Worm (Caenorhabditis elegans): ENCODE results near the gene irld-62.
"Not testable (repeated sequence)": the region's sequence is repeated elsewhere in the genome, so short reads cannot be mapped to it uniquely, and the experiment has no call there.

irld-62 gene

DNA sequence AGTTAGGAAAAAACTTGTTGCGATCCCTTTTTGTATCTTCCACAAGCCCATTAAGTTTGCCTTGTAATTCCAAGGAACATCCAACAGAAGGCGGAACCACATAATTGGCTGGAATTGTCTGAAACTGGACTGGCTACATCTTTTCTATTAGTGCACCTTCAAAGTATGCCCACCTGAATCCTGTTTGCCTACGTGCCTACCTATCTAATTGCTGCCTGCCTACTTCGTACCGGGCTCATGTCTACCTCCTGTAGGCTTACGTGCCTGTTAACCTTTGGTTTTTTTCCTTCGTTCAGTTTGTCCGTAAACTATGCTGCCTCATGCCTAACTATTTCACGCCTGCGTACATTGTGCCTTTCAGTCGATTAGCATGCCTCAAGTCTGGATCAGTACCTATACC, 26.5 kb downstream of the irld-62 start, which contains the start of gene wrt-7:
Gene wrt-7, minus strand, starts transcription at position 101 of the 400 bp plus-strand sequence.
- TF ChIP-seq ztf-29 (GFP tag; IDR thresholded peaks at IDR 0.05): no peak
- no peak for TF ChIP-seq flt-1 (GFP tag; IDR thresholded peaks at IDR 0.05)
- TF ChIP-seq tab-1 (GFP tag; IDR thresholded peaks at IDR 0.05): no peak
- no peak for TF ChIP-seq T22C8.4 (GFP tag; IDR thresholded peaks at IDR 0.05)

DNA sequence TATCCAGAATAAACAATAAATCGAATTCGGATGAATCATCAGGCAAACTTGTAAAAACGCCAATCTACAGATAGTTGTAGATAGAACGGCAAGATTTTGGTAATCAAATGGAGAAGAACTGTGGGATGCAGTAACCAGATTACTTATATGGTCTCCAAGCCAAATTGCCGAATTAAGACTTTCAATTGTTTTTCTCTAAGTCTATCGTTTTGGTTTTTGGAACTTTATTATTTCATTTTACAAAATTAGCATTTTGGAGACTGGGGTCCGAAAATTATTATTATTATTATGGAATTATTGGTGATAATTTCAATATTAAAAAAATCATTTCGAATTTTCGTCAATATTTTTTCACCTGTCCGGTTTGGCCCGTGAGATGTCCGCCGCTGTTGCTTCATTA, 28.5 kb downstream of the irld-62 start, which contains the start of gene clec-228:
Gene clec-228, minus strand, starts transcription at position 101 of the 400 bp plus-strand sequence.
- TF ChIP-seq ztf-23 (GFP tag; IDR thresholded peaks at IDR 0.05) (no peak), ref-1 (GFP tag; conservative IDR thresholded peaks at IDR 0.05) (no peak), T22C8.4 (GFP tag; IDR thresholded peaks at IDR 0.05) (no peak), tab-1 (GFP tag; IDR thresholded peaks at IDR 0.05) (no peak), klf-2 (GFP tag; conservative IDR thresholded peaks at IDR 0.05) (no peak), flt-1 (GFP tag; IDR thresholded peaks at IDR 0.05) (no peak)

DNA sequence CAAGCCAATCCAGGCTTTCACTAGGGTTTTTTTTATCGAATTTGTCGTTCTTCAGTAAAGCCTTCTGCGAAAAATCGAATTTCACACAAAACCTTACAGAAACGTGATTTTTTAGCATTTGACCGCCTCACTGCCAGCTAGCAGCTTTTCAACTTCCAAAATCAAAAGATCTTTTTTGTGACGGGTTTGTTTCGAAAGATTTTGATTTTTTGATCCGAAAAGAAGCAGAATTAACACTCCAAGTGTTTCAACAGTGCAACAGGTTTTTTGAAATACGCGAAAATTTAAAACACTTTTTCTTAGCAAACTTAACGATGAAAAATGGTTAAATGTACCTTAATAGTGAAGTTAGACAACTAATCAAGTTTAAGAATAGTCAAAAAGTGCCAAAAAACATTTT, 30.5 kb downstream of the irld-62 start, which contains the start of gene clec-229:
Gene clec-229, minus strand, starts transcription at position 101 of the 400 bp plus-strand sequence.
- TF ChIP-seq flt-1 (GFP tag; IDR thresholded peaks at IDR 0.05): no peak
- no peak for TF ChIP-seq ztf-29 (GFP tag; IDR thresholded peaks at IDR 0.05)
- TF ChIP-seq cog-1 (tag; optimal IDR thresholded peaks at IDR 0.05): no peak
- no peak for TF ChIP-seq tab-1 (GFP tag; IDR thresholded peaks at IDR 0.05)

- no peak for TF ChIP-seq cog-1 (tag; optimal IDR thresholded peaks at IDR 0.05)
- TF ChIP-seq T22C8.4 (GFP tag; IDR thresholded peaks at IDR 0.05): no peak
Measured at ce11 chrV:15344481-15344880, 33.6 kb downstream of the irld-62 start, which contains the start of gene wrt-8. wrt-8 (minus strand) TSS chrV:15344581.

ce11 chrV:15347292-15347691, 36.4 kb downstream of the irld-62 start, which contains the start of gene C29F3.3:
C29F3.3 (minus strand) TSS chrV:15347392.
- TF ChIP-seq ztf-29 (GFP tag; IDR thresholded peaks at IDR 0.05) (no peak), tab-1 (GFP tag; IDR thresholded peaks at IDR 0.05) (no peak), med-1 (GFP tag; optimal IDR thresholded peaks at IDR 0.05; ENCODE audit: insufficient read depth) (no peak), klf-2 (GFP tag; conservative IDR thresholded peaks at IDR 0.05) (no peak), flt-1 (GFP tag; IDR thresholded peaks at IDR 0.05) (no peak), cog-1 (tag; optimal IDR thresholded peaks at IDR 0.05) (no peak), T22C8.4 (GFP tag; IDR thresholded peaks at IDR 0.05) (no peak), ztf-23 (GFP tag; IDR thresholded peaks at IDR 0.05) (no peak), ref-1 (GFP tag; conservative IDR thresholded peaks at IDR 0.05) (no peak)

- TF ChIP-seq flt-1 (GFP tag; IDR thresholded peaks at IDR 0.05): no peak
- TF ChIP-seq ztf-23 (GFP tag; IDR thresholded peaks at IDR 0.05): no peak
- no peak for TF ChIP-seq ztf-29 (GFP tag; IDR thresholded peaks at IDR 0.05)
- no peak for TF ChIP-seq T22C8.4 (GFP tag; IDR thresholded peaks at IDR 0.05)
- TF ChIP-seq klf-2 (GFP tag; conservative IDR thresholded peaks at IDR 0.05): no peak
- no peak for TF ChIP-seq cog-1 (tag; optimal IDR thresholded peaks at IDR 0.05)
- no peak for TF ChIP-seq tab-1 (GFP tag; IDR thresholded peaks at IDR 0.05)
- TF ChIP-seq ref-1 (GFP tag; conservative IDR thresholded peaks at IDR 0.05): no peak
- TF ChIP-seq med-1 (GFP tag; optimal IDR thresholded peaks at IDR 0.05; ENCODE audit: insufficient read depth): no peak
Measured at ce11 chrV:15349044-15349443, 38.2 kb downstream of the irld-62 start, which contains the start of gene clec-230. clec-230 (minus strand) TSS chrV:15349144.

- no peak for TF ChIP-seq tab-1 (GFP tag; IDR thresholded peaks at IDR 0.05)
- TF ChIP-seq flt-1 (GFP tag; IDR thresholded peaks at IDR 0.05): no peak
- TF ChIP-seq ref-1 (GFP tag; conservative IDR thresholded peaks at IDR 0.05): no peak
- TF ChIP-seq ztf-23 (GFP tag; IDR thresholded peaks at IDR 0.05): no peak
- no peak for TF ChIP-seq med-1 (GFP tag; optimal IDR thresholded peaks at IDR 0.05; ENCODE audit: insufficient read depth)
- no peak for TF ChIP-seq cog-1 (tag; optimal IDR thresholded peaks at IDR 0.05)
- TF ChIP-seq T22C8.4 (GFP tag; IDR thresholded peaks at IDR 0.05): no peak
- no peak for TF ChIP-seq ztf-29 (GFP tag; IDR thresholded peaks at IDR 0.05)
- TF ChIP-seq klf-2 (GFP tag; conservative IDR thresholded peaks at IDR 0.05): no peak
Measured at ce11 chrV:15350615-15351014, 39.7 kb downstream of the irld-62 start, which contains the start of gene clec-231. clec-231 (minus strand) TSS chrV:15350715.

DNA sequence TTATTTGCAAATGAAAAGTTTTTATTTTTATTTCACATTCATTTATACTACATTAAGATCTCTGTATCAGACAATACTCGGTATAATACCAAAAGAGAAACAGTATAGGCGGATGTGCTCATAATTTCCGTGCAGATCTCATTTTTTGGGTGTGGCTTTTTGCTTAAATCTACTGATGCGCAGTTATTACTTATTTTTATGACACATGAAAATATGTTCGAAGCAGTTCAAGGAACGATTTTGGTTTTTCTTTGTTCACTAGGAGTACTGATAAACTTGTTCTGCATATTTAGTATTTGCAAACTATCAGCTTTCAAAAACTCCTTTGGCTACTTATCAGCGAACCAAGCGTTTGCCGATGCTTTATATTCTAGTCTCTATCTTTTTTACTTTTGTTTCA, 41.5 kb downstream of the irld-62 start, which contains the start of gene srx-58:
Gene srx-58, plus strand, starts transcription at position 301 of the 400 bp plus-strand sequence.
- no peak for TF ChIP-seq T22C8.4 (GFP tag; IDR thresholded peaks at IDR 0.05)
- TF ChIP-seq cog-1 (tag; optimal IDR thresholded peaks at IDR 0.05): no peak
- TF ChIP-seq ref-1 (GFP tag; conservative IDR thresholded peaks at IDR 0.05): no peak
- no peak for TF ChIP-seq flt-1 (GFP tag; IDR thresholded peaks at IDR 0.05)
- no peak for TF ChIP-seq klf-2 (GFP tag; conservative IDR thresholded peaks at IDR 0.05)
- no peak for TF ChIP-seq tab-1 (GFP tag; IDR thresholded peaks at IDR 0.05)
- no peak for TF ChIP-seq ztf-29 (GFP tag; IDR thresholded peaks at IDR 0.05)
- no peak for TF ChIP-seq med-1 (GFP tag; optimal IDR thresholded peaks at IDR 0.05; ENCODE audit: insufficient read depth)
- no peak for TF ChIP-seq ztf-23 (GFP tag; IDR thresholded peaks at IDR 0.05)

DNA sequence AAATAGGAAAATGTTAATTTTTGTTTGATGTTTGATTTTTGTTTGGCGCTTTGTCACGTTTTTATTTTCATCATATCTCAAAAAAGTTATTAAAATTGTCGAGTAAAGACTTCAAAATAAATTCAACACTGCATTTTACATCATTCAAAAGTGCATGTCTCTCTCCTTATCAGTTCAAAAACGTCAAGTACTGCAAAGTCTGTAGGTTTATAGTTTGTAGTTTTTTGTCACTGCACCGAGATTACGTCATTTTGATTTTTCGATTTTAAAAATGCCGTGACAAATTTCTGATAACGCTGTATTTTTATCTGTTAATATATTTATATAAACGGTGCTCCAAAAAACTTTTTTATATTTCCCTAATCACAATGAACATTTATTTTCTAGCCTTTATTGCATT, 43.8 kb downstream of the irld-62 start, which contains the start of gene C29F3.7:
Gene C29F3.7, plus strand, starts transcription at position 254 of the 400 bp plus-strand sequence.
- TF ChIP-seq ztf-23 (GFP tag; IDR thresholded peaks at IDR 0.05) (no peak), cog-1 (tag; optimal IDR thresholded peaks at IDR 0.05) (no peak), T22C8.4 (GFP tag; IDR thresholded peaks at IDR 0.05) (no peak), tab-1 (GFP tag; IDR thresholded peaks at IDR 0.05) (no peak), ztf-29 (GFP tag; IDR thresholded peaks at IDR 0.05) (no peak), flt-1 (GFP tag; IDR thresholded peaks at IDR 0.05) (no peak), klf-2 (GFP tag; conservative IDR thresholded peaks at IDR 0.05) (no peak), ref-1 (GFP tag; conservative IDR thresholded peaks at IDR 0.05) (no peak), med-1 (GFP tag; optimal IDR thresholded peaks at IDR 0.05; ENCODE audit: insufficient read depth) (no peak)

ce11 chrV:15361412-15361811, 50.5 kb downstream of the irld-62 start, which contains the start of gene ech-1.1:
ech-1.1 (minus strand) TSS chrV:15361512.
- TF ChIP-seq ztf-29 (GFP tag; IDR thresholded peaks at IDR 0.05); klf-2 (GFP tag; conservative IDR thresholded peaks at IDR 0.05); ref-1 (GFP tag; conservative IDR thresholded peaks at IDR 0.05): not testable (repeated sequence)
